Worm (Caenorhabditis elegans) whole organism, midembryonic: ENCODE results near the gene sru-12.

Experiments used
- cog-1 ChIP-seq: sonication (generic microtip); optimal IDR thresholded peaks from 2 replicates; lab custom pipeline; 2016; ENCODE audit warnings: missing genetic modification characterization, missing compliant biosample characterization
- flt-1 ChIP-seq: fragments of 200-800 bp; sonication (Bioruptor generic); IDR thresholded peaks from 2 replicates; pipeline ENCODE4 v1.3.6; 2022; ENCODE audit warnings: missing genetic modification characterization, missing compliant biosample characterization
- klf-2 ChIP-seq: fragments of 200-800 bp; sonication (Bioruptor generic); conservative IDR thresholded peaks from 2 replicates; pipeline ENCODE4 v1.3.6; 2022; ENCODE audit warnings: missing genetic modification reagents, missing genetic modification characterization, missing compliant biosample characterization
- med-1 ChIP-seq: sonication (generic microtip); optimal IDR thresholded peaks from 2 replicates; lab custom pipeline; 2017; ENCODE audit warnings: missing genetic modification characterization, mild to moderate bottlenecking, missing compliant biosample characterization, antibody characterized with exemption, missing genetic modification reagents; ENCODE audit not compliant: insufficient read depth
- tab-1 ChIP-seq: fragments of 200-800 bp; sonication (Bioruptor generic); IDR thresholded peaks from 2 replicates; pipeline ENCODE4 v1.3.6; 2022; ENCODE audit warnings: missing genetic modification characterization, missing compliant biosample characterization
- ztf-23 ChIP-seq: fragments of 200-800 bp; sonication (Bioruptor generic); IDR thresholded peaks from 2 replicates; pipeline ENCODE4 v1.3.6; 2022; ENCODE audit warnings: missing genetic modification reagents, missing genetic modification characterization, missing compliant biosample characterization

- TF ChIP-seq tab-1 (GFP tag; lab: Robert Waterston, UW) (no peak), med-1 (GFP tag; lab: Kevin White, UChicago) (no peak), ztf-23 (GFP tag; lab: Robert Waterston, UW) (no peak), cog-1 (tag; lab: Kevin White, UChicago) (no peak), klf-2 (GFP tag; lab: Robert Waterston, UW) (no peak), flt-1 (no peak)
These were observed 42.8 kb upstream of the sru-12 start, which contains the start of gene rsd-2 for ce11 chrIV:13540165-13540564.
